Worm (Caenorhabditis elegans) whole organism, L1 larva: Measurements from ENCODE around the gene H40L08.7.
A peak's percentile ranks its signal among the peaks of the same experiment; 100 is the strongest.

Experiments
- C04F5.9 ChIP-seq: sonication (generic microtip); optimal IDR thresholded peaks from 2 replicates; lab custom pipeline; 2016; ENCODE audit warnings: missing genetic modification characterization, missing compliant biosample characterization
- Y116A8C.19 ChIP-seq: sonication (generic microtip); optimal IDR thresholded peaks from 2 replicates; lab custom pipeline; 2016; ENCODE audit warnings: missing compliant biosample characterization, missing genetic modification characterization, borderline replicate concordance
- aha-1 ChIP-seq: fragments of 150-350 bp; optimal IDR thresholded peaks from 2 replicates; lab custom pipeline; 2014; ENCODE audit warnings: missing biosample characterization, missing genetic modification characterization
- alr-1 ChIP-seq: fragments of 200-800 bp; sonication (Bioruptor generic); optimal IDR thresholded peaks from 2 replicates; lab custom pipeline; 2018; ENCODE audit warnings: borderline replicate concordance, mild to moderate bottlenecking, missing genetic modification characterization, missing compliant biosample characterization
- aly-2 ChIP-seq: fragments of 150-350 bp; optimal IDR thresholded peaks from 2 replicates; lab custom pipeline; 2014; ENCODE audit warnings: missing biosample characterization, missing genetic modification characterization
- blmp-1 ChIP-seq: fragments of 150-350 bp; optimal IDR thresholded peaks from 2 replicates; lab custom pipeline; 2014; ENCODE audit warnings: missing biosample characterization, missing genetic modification characterization
- ceh-63 ChIP-seq: fragments of 200-800 bp; sonication (Bioruptor generic); optimal IDR thresholded peaks from 2 replicates; lab custom pipeline; 2018; ENCODE audit warnings: mild to moderate bottlenecking, missing genetic modification characterization, missing compliant biosample characterization
- ceh-82 ChIP-seq, 3 experiments: fragments of 150-350 bp in 1 of 3; sonication (generic microtip) in 2 of 3; optimal IDR thresholded peaks; 2 replicates each; lab custom pipeline; 2014 to 2017; ENCODE audit warnings: missing biosample characterization in 3 of 3, missing genetic modification characterization in 3 of 3
- ces-1 ChIP-seq: fragments of 150-350 bp; optimal IDR thresholded peaks from 2 replicates; lab custom pipeline; 2014; ENCODE audit warnings: missing biosample characterization, missing genetic modification reagents, missing genetic modification characterization
- dpl-1 ChIP-seq, 3 experiments: fragments of 150-350 bp in 2 of 3; sonication (generic microtip) in 1 of 3; optimal IDR thresholded peaks; 2 replicates each; lab custom pipeline; 2014 to 2017; ENCODE audit warnings: missing biosample characterization in 3 of 3, missing genetic modification characterization in 3 of 3, missing genetic modification reagents in 3 of 3
- dsc-1 ChIP-seq: sonication (generic microtip); optimal IDR thresholded peaks from 2 replicates; lab custom pipeline; 2016; ENCODE audit warnings: mild to moderate bottlenecking, missing genetic modification characterization, missing compliant biosample characterization
- efl-3 ChIP-seq: fragments of 200-800 bp; sonication (Bioruptor generic); optimal IDR thresholded peaks from 2 replicates; lab custom pipeline; 2018; ENCODE audit warnings: mild to moderate bottlenecking, missing genetic modification characterization, missing compliant biosample characterization
- elt-2 ChIP-seq: sonication (generic microtip); optimal IDR thresholded peaks from 2 replicates; lab custom pipeline; 2016; ENCODE audit warnings: missing genetic modification characterization, mild to moderate bottlenecking, inconsistent platforms, missing compliant biosample characterization, missing genetic modification reagents
- elt-3 ChIP-seq, 6 experiments: fragments of 150-350 bp in 1 of 6; sonication (generic microtip); optimal IDR thresholded peaks; 2 replicates each; lab custom pipeline; 2017 to 2018; ENCODE audit warnings: missing biosample characterization in 6 of 6, missing genetic modification characterization in 6 of 6, inconsistent platforms in 1 of 6
- ets-5 ChIP-seq: fragments of 200-800 bp; sonication (Bioruptor generic); IDR thresholded peaks from 2 replicates; pipeline ENCODE4 v1.3.6; 2022; ENCODE audit warnings: missing genetic modification characterization, missing compliant biosample characterization
- fos-1 ChIP-seq: fragments of 150-350 bp; optimal IDR thresholded peaks from 2 replicates; lab custom pipeline; 2014; ENCODE audit warnings: missing biosample characterization, missing genetic modification characterization
- grh-1 ChIP-seq: fragments of 200-800 bp; sonication (Bioruptor generic); IDR thresholded peaks from 2 replicates; pipeline ENCODE4 v1.3.6; 2022; ENCODE audit warnings: missing genetic modification reagents, missing genetic modification characterization, missing compliant biosample characterization
- hpl-2 ChIP-seq: fragments of 150-350 bp; optimal IDR thresholded peaks from 2 replicates; lab custom pipeline; 2014; ENCODE audit warnings: missing biosample characterization, missing genetic modification reagents, missing genetic modification characterization
- isw-1 ChIP-seq: fragments of 200-800 bp; sonication (Bioruptor generic); IDR thresholded peaks from 2 replicates; pipeline ENCODE4 v1.3.6; 2022; ENCODE audit warnings: missing genetic modification characterization, missing compliant biosample characterization
- jun-1 ChIP-seq: fragments of 150-350 bp; optimal IDR thresholded peaks from 2 replicates; lab custom pipeline; 2014; ENCODE audit warnings: missing biosample characterization, missing genetic modification reagents, missing genetic modification characterization
- lin-13 ChIP-seq: fragments of 150-350 bp; optimal IDR thresholded peaks from 2 replicates; lab custom pipeline; 2014; ENCODE audit warnings: missing biosample characterization, missing genetic modification reagents, missing genetic modification characterization
- lin-14 ChIP-seq: fragments of 200-800 bp; sonication (Bioruptor generic); optimal IDR thresholded peaks from 2 replicates; lab custom pipeline; 2018; ENCODE audit warnings: mild to moderate bottlenecking, missing genetic modification characterization, moderate library complexity, missing compliant biosample characterization
- lin-35 ChIP-seq, 2 experiments: fragments of 150-350 bp; optimal IDR thresholded peaks; 2 replicates each; lab custom pipeline; 2014; ENCODE audit warnings: missing biosample characterization in 2 of 2, missing genetic modification characterization in 2 of 2, missing genetic modification reagents in 2 of 2
- lin-39 ChIP-seq: fragments of 150-350 bp; optimal IDR thresholded peaks from 2 replicates; lab custom pipeline; 2014; ENCODE audit warnings: missing biosample characterization, missing genetic modification reagents, missing genetic modification characterization
- lsy-2 ChIP-seq, 2 experiments: fragments of 150-350 bp; optimal IDR thresholded peaks; 2 replicates each; lab custom pipeline; 2014; ENCODE audit warnings: missing biosample characterization in 2 of 2, missing genetic modification characterization in 2 of 2
- mdl-1 ChIP-seq, 2 experiments: fragments of 150-350 bp; optimal IDR thresholded peaks; 2 replicates each; lab custom pipeline; 2014 to 2017; ENCODE audit warnings: missing biosample characterization in 2 of 2, missing genetic modification characterization in 2 of 2, inconsistent platforms in 1 of 2
- mef-2 ChIP-seq: fragments of 150-350 bp; optimal IDR thresholded peaks from 2 replicates; lab custom pipeline; 2014; ENCODE audit warnings: missing biosample characterization, missing genetic modification characterization
- nhr-11 ChIP-seq: fragments of 150-350 bp; optimal IDR thresholded peaks from 2 replicates; lab custom pipeline; 2014; ENCODE audit warnings: missing biosample characterization, missing genetic modification characterization
- nhr-19 ChIP-seq: fragments of 200-800 bp; sonication (Bioruptor generic); conservative IDR thresholded peaks from 2 replicates; pipeline ENCODE4 v1.3.6; 2022; ENCODE audit warnings: missing genetic modification characterization, missing compliant biosample characterization
- nhr-20 ChIP-seq: sonication (generic microtip); optimal IDR thresholded peaks from 2 replicates; lab custom pipeline; 2016; ENCODE audit warnings: mild to moderate bottlenecking, missing genetic modification characterization, missing compliant biosample characterization
- nhr-28 ChIP-seq: fragments of 150-350 bp; optimal IDR thresholded peaks from 2 replicates; lab custom pipeline; 2014; ENCODE audit warnings: missing biosample characterization, missing genetic modification characterization
- nhr-47 ChIP-seq: sonication (generic microtip); optimal IDR thresholded peaks from 2 replicates; lab custom pipeline; 2016; ENCODE audit warnings: mild to moderate bottlenecking, missing genetic modification characterization, moderate library complexity, missing compliant biosample characterization
- nhr-71 ChIP-seq: sonication (generic microtip); optimal IDR thresholded peaks from 2 replicates; lab custom pipeline; 2016; ENCODE audit warnings: mild to moderate bottlenecking, missing genetic modification characterization, moderate library complexity, missing compliant biosample characterization
- nhr-76 ChIP-seq: sonication (generic microtip); optimal IDR thresholded peaks from 2 replicates; lab custom pipeline; 2017; ENCODE audit warnings: missing biosample characterization, missing genetic modification characterization
- nhr-77 ChIP-seq: fragments of 150-350 bp; optimal IDR thresholded peaks from 2 replicates; lab custom pipeline; 2014; ENCODE audit warnings: missing biosample characterization, missing genetic modification characterization
- nhr-85 ChIP-seq: sonication (generic microtip); peaks from one replicate; lab custom pipeline; 2016; ENCODE audit warnings: missing genetic modification characterization, inconsistent platforms, missing compliant biosample characterization
- pag-3 ChIP-seq: sonication (generic microtip); optimal IDR thresholded peaks from 2 replicates; lab custom pipeline; 2017; ENCODE audit warnings: missing genetic modification characterization, mild to moderate bottlenecking, missing compliant biosample characterization, antibody characterized with exemption, borderline replicate concordance; ENCODE audit not compliant: insufficient read depth
- pax-3 ChIP-seq: fragments of 200-800 bp; sonication (Bioruptor generic); optimal IDR thresholded peaks from 2 replicates; lab custom pipeline; 2018; ENCODE audit warnings: mild to moderate bottlenecking, missing genetic modification characterization, moderate library complexity, missing compliant biosample characterization
- snu-23 ChIP-seq: sonication (generic microtip); optimal IDR thresholded peaks from 2 replicates; lab custom pipeline; 2016; ENCODE audit warnings: missing genetic modification characterization, missing compliant biosample characterization
- sptf-1 ChIP-seq: fragments of 150-350 bp; optimal IDR thresholded peaks from 2 replicates; lab custom pipeline; 2014; ENCODE audit warnings: missing biosample characterization, missing genetic modification characterization
- sup-37 ChIP-seq: fragments of 200-800 bp; sonication (Bioruptor generic); optimal IDR thresholded peaks from 2 replicates; lab custom pipeline; 2018; ENCODE audit warnings: mild to moderate bottlenecking, missing genetic modification characterization, missing compliant biosample characterization
- tbx-2 ChIP-seq: sonication (generic microtip); optimal IDR thresholded peaks from 2 replicates; lab custom pipeline; 2016; ENCODE audit warnings: missing genetic modification characterization, missing compliant biosample characterization
- unc-130 ChIP-seq: fragments of 150-350 bp; optimal IDR thresholded peaks from 2 replicates; lab custom pipeline; 2017; ENCODE audit warnings: missing biosample characterization, missing genetic modification characterization, inconsistent platforms
- unc-62 ChIP-seq: fragments of 150-350 bp; optimal IDR thresholded peaks from 2 replicates; lab custom pipeline; 2014; ENCODE audit warnings: missing biosample characterization, missing genetic modification reagents, missing genetic modification characterization
- unc-86 ChIP-seq: sonication (generic microtip); optimal IDR thresholded peaks from 2 replicates; lab custom pipeline; 2016; ENCODE audit warnings: missing genetic modification characterization, missing compliant biosample characterization
- vab-15 ChIP-seq: sonication (generic microtip); optimal IDR thresholded peaks from 2 replicates; lab custom pipeline; 2017; ENCODE audit warnings: missing genotype, mild to moderate bottlenecking, missing genetic modification characterization, missing compliant biosample characterization
- zag-1 ChIP-seq: fragments of 150-350 bp; optimal IDR thresholded peaks from 2 replicates; lab custom pipeline; 2014; ENCODE audit warnings: missing biosample characterization, missing genetic modification characterization

H40L08.7 gene

ce11 chrX:15083795-15084194, 6.3 kb upstream of the H40L08.7 start, which contains the start of gene H40L08.1 (continued):
- TF ChIP-seq C04F5.9 (tag; lab: Kevin White, UChicago) = no peak
- TF ChIP-seq ceh-63 (GFP tag; lab: Kevin White, UChicago) = no peak
- no peak for TF ChIP-seq nhr-19 (GFP tag; lab: Robert Waterston, UW)
- no peak for TF ChIP-seq sptf-1 (tag; lab: Kevin White, UChicago)
- no peak for TF ChIP-seq vab-15 (tag; lab: Kevin White, UChicago)
- no peak for TF ChIP-seq nhr-77
- TF ChIP-seq snu-23 = peak; percentile 40

DNA sequence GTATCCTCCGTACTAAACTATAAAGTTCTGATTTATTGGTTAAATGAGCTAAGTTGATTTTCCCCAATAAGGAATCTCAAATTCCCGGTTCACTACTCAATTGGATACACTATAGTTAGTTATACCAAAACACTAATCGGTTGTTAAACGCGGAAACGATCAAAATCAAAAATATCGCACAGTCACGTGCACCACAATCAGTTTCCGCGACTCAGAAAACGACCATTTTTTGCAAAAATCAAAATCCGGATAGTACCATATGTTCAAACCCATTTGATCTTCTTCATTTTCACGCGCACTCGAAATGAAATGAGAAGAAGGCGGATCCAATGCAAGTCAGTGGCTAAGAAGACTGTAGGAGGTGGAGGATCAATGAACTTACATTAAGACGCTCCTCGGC, 3.9 kb upstream of the H40L08.7 start:
- TF ChIP-seq pax-3 (tag; lab: Kevin White, UChicago) = no peak
- no peak for TF ChIP-seq lin-39 (tag; lab: Kevin White, UChicago)
- TF ChIP-seq nhr-11 (tag; lab: Kevin White, UChicago) = no peak
- peak in 2 of 6 experiments; percentile 42 to 86 for TF ChIP-seq elt-3 (tag; optimal IDR thresholded peaks at IDR 0.05; lab: Kevin White, UChicago)
- TF ChIP-seq ceh-82 (tag; optimal IDR thresholded peaks at IDR 0.05; lab: Kevin White, UChicago) = no peak
- TF ChIP-seq blmp-1 (tag; lab: Kevin White, UChicago) = peak; percentile 79
- no peak for TF ChIP-seq nhr-76
- peak; percentile 88 for TF ChIP-seq nhr-20 (tag; lab: Kevin White, UChicago)
- TF ChIP-seq zag-1 (tag; lab: Kevin White, UChicago) = no peak
- no peak for TF ChIP-seq alr-1
- TF ChIP-seq lin-35 (GFP tag; optimal IDR thresholded peaks at IDR 0.05; lab: Kevin White, UChicago) = peak in 1 of 2 experiments; percentile 32
- no peak for TF ChIP-seq nhr-85 (tag; lab: Kevin White, UChicago)
- no peak for TF ChIP-seq lin-13 (GFP tag; lab: Kevin White, UChicago)
- TF ChIP-seq nhr-19 (GFP tag; lab: Robert Waterston, UW) = peak; percentile 51
- TF ChIP-seq pag-3 (tag; lab: Kevin White, UChicago) = no peak
- no peak for TF ChIP-seq hpl-2 (GFP tag; lab: Kevin White, UChicago)
- TF ChIP-seq jun-1 = no peak
- no peak for TF ChIP-seq aha-1 (tag; lab: Kevin White, UChicago)
- TF ChIP-seq nhr-28 (tag; lab: Kevin White, UChicago) = no peak
- peak; percentile 37 for TF ChIP-seq unc-130 (tag; lab: Kevin White, UChicago)
- TF ChIP-seq sup-37 (GFP tag; lab: Kevin White, UChicago) = no peak
- no peak for TF ChIP-seq unc-62 (GFP tag; lab: Kevin White, UChicago)
- TF ChIP-seq ceh-63 (GFP tag; lab: Kevin White, UChicago) = no peak
- peak; percentile 47 for TF ChIP-seq tbx-2 (tag; lab: Kevin White, UChicago)
- TF ChIP-seq snu-23 = peak; percentile 46
- TF ChIP-seq mdl-1 (tag; optimal IDR thresholded peaks at IDR 0.05; lab: Kevin White, UChicago) = peak in 1 of 2 experiments; percentile 48
- TF ChIP-seq aly-2 (tag; lab: Kevin White, UChicago) = no peak
- no peak for TF ChIP-seq fos-1
- TF ChIP-seq dpl-1 (GFP tag; optimal IDR thresholded peaks at IDR 0.05; lab: Kevin White, UChicago) = no peak
- TF ChIP-seq efl-3 (GFP tag; lab: Kevin White, UChicago) = no peak
- no peak for TF ChIP-seq ces-1 (GFP tag; lab: Kevin White, UChicago)
- TF ChIP-seq elt-2 (tag; lab: Kevin White, UChicago) = no peak
- TF ChIP-seq, all 84 proteins: peak for 9

- TF ChIP-seq ets-5 (GFP tag; lab: Robert Waterston, UW) (no peak), jun-1 (no peak), grh-1 (GFP tag; lab: Robert Waterston, UW) (peak; percentile 78), nhr-47 (tag; lab: Kevin White, UChicago) (no peak), dsc-1 (tag; lab: Kevin White, UChicago) (no peak), mdl-1 (tag; optimal IDR thresholded peaks at IDR 0.05; lab: Kevin White, UChicago) (peak in 1 of 2 experiments; percentile 74), lin-14 (GFP tag; lab: Kevin White, UChicago) (peak; percentile 64), nhr-85 (tag; lab: Kevin White, UChicago) (peak; percentile 92), nhr-19 (GFP tag; lab: Robert Waterston, UW) (peak; percentile 60), hpl-2 (GFP tag; lab: Kevin White, UChicago) (no peak), aly-2 (tag; lab: Kevin White, UChicago) (no peak), isw-1 (no peak), nhr-76 (no peak), unc-86 (tag; lab: Kevin White, UChicago) (no peak), sup-37 (GFP tag; lab: Kevin White, UChicago) (no peak), Y116A8C.19 (tag; lab: Kevin White, UChicago) (no peak), snu-23 (peak; percentile 56), nhr-71 (tag; lab: Kevin White, UChicago) (peak; percentile 69), lsy-2 (tag; optimal IDR thresholded peaks at IDR 0.05; lab: Kevin White, UChicago) (peak in 1 of 2 experiments; percentile 32), lin-35 (GFP tag; optimal IDR thresholded peaks at IDR 0.05; lab: Kevin White, UChicago) (peak in 1 of 2 experiments; percentile 45), fos-1 (no peak), unc-130 (tag; lab: Kevin White, UChicago) (peak; percentile 63), nhr-28 (tag; lab: Kevin White, UChicago) (no peak), mef-2 (tag; lab: Kevin White, UChicago) (no peak), ceh-82 (tag; optimal IDR thresholded peaks at IDR 0.05; lab: Kevin White, UChicago) (no peak)
Measured at ce11 chrX:15079406-15079805, 1.9 kb upstream of the H40L08.7 start.
